Fruit fly (Drosophila melanogaster) whole organism, prepupa: ENCODE data around the gene Prp4k.
A peak's percentile ranks its signal among the peaks of the same experiment; 100 is the strongest.

Experiments used
- Blimp-1 ChIP-seq: fragments of 200-800 bp; sonication (Bioruptor generic); optimal IDR thresholded peaks from 3 replicates; lab custom pipeline; 2017; ENCODE audit warnings: missing biosample characterization, missing genetic modification characterization, mild to moderate bottlenecking, moderate library complexity, missing genetic modification reagents
- CG10631 ChIP-seq: fragments of 200-800 bp; sonication (Bioruptor generic); optimal IDR thresholded peaks from 2 replicates; lab custom pipeline; 2016; ENCODE audit warnings: missing biosample characterization, missing genetic modification characterization
- CG10669 ChIP-seq: fragments of 200-800 bp; sonication (Bioruptor generic); optimal IDR thresholded peaks from 3 replicates; lab custom pipeline; 2018; ENCODE audit warnings: missing biosample characterization, mild to moderate bottlenecking, missing genetic modification characterization, moderate library complexity
- CG11294 ChIP-seq: fragments of 200-800 bp; sonication (Bioruptor generic); IDR thresholded peaks from 2 replicates; pipeline ENCODE4 v1.3.6; 2022; ENCODE audit warnings: missing biosample characterization, missing genetic modification characterization
- CG11902 ChIP-seq: fragments of 200-800 bp; sonication (Bioruptor generic); optimal IDR thresholded peaks from 3 replicates; lab custom pipeline; 2016; ENCODE audit warnings: missing biosample characterization, missing genetic modification characterization
- CG16779 ChIP-seq: fragments of 200-800 bp; sonication (Bioruptor generic); optimal IDR thresholded peaks from 3 replicates; lab custom pipeline; 2017; ENCODE audit warnings: missing biosample characterization, mild to moderate bottlenecking, missing genetic modification characterization
- CG3032 ChIP-seq: fragments of 200-800 bp; optimal IDR thresholded peaks from 2 replicates; lab custom pipeline; 2019; ENCODE audit warnings: missing biosample characterization, mild to moderate bottlenecking, missing genetic modification characterization, moderate library complexity
- CG31627 ChIP-seq: fragments of 200-800 bp; sonication (Bioruptor generic); optimal IDR thresholded peaks from 3 replicates; lab custom pipeline; 2016; ENCODE audit warnings: missing biosample characterization, missing genetic modification characterization
- CG32006 ChIP-seq: fragments of 200-800 bp; sonication (Bioruptor generic); optimal IDR thresholded peaks from 3 replicates; lab custom pipeline; 2017; ENCODE audit warnings: missing biosample characterization, mild to moderate bottlenecking, missing genetic modification characterization
- CG34406 ChIP-seq: fragments of 200-800 bp; sonication (Bioruptor generic); optimal IDR thresholded peaks from 3 replicates; lab custom pipeline; 2016; ENCODE audit warnings: missing biosample characterization, missing genetic modification characterization
- CG3919 ChIP-seq: fragments of 200-800 bp; sonication (Bioruptor generic); optimal IDR thresholded peaks from 3 replicates; lab custom pipeline; 2016; ENCODE audit warnings: missing biosample characterization, missing genetic modification characterization
- CG4318 ChIP-seq: fragments of 200-800 bp; sonication (Bioruptor generic); optimal IDR thresholded peaks from 3 replicates; lab custom pipeline; 2017; ENCODE audit warnings: missing biosample characterization, mild to moderate bottlenecking, missing genetic modification characterization
- CG6163 ChIP-seq: fragments of 200-800 bp; sonication (Bioruptor generic); IDR thresholded peaks from 3 replicates; pipeline ENCODE4 v1.3.6; 2022; ENCODE audit warnings: missing biosample characterization, missing genetic modification characterization
- CG6276 ChIP-seq: fragments of 200-800 bp; sonication (Bioruptor generic); optimal IDR thresholded peaks from 2 replicates; lab custom pipeline; 2017; ENCODE audit warnings: missing biosample characterization, mild to moderate bottlenecking, missing genetic modification characterization
- CG6808 ChIP-seq: fragments of 200-800 bp; sonication (Bioruptor generic); optimal IDR thresholded peaks from 3 replicates; lab custom pipeline; 2017; ENCODE audit warnings: missing biosample characterization, missing genetic modification characterization, mild to moderate bottlenecking, moderate library complexity, missing genetic modification reagents
- CG6854 ChIP-seq: fragments of 200-800 bp; sonication (Bioruptor generic); optimal IDR thresholded peaks from 2 replicates; lab custom pipeline; 2017; ENCODE audit warnings: missing biosample characterization, mild to moderate bottlenecking, missing genetic modification characterization
- CG7368 ChIP-seq: fragments of 200-800 bp; sonication (Bioruptor generic); optimal IDR thresholded peaks from 3 replicates; lab custom pipeline; 2016; ENCODE audit warnings: missing biosample characterization, missing genetic modification characterization
- CG8119 ChIP-seq: fragments of 200-800 bp; sonication (Bioruptor generic); IDR thresholded peaks from 3 replicates; pipeline ENCODE4 v1.3.6; 2022; ENCODE audit warnings: missing biosample characterization, missing genetic modification characterization
- CG8319 ChIP-seq: fragments of 200-800 bp; sonication (Bioruptor generic); optimal IDR thresholded peaks from 3 replicates; lab custom pipeline; 2016; ENCODE audit warnings: missing biosample characterization, missing genetic modification characterization
- CG8632 ChIP-seq: fragments of 200-800 bp; sonication (Bioruptor generic); optimal IDR thresholded peaks from 3 replicates; lab custom pipeline; 2016; ENCODE audit warnings: missing biosample characterization, missing genetic modification characterization
- CG9139 ChIP-seq: fragments of 200-800 bp; sonication (Bioruptor generic); optimal IDR thresholded peaks from 3 replicates; lab custom pipeline; 2017; ENCODE audit warnings: missing biosample characterization, mild to moderate bottlenecking, missing genetic modification characterization
- Eip75B ChIP-seq: fragments of 200-800 bp; sonication (Bioruptor generic); optimal IDR thresholded peaks from 3 replicates; lab custom pipeline; 2016; ENCODE audit warnings: missing biosample characterization, missing genetic modification characterization
- Eip78C ChIP-seq: fragments of 200-800 bp; sonication (Bioruptor generic); peaks from one replicate; lab custom pipeline; 2016; ENCODE audit warnings: missing biosample characterization, missing genetic modification characterization
- Ets21C ChIP-seq: fragments of 200-800 bp; sonication (Bioruptor generic); optimal IDR thresholded peaks from 3 replicates; lab custom pipeline; 2016; ENCODE audit warnings: missing biosample characterization, missing genetic modification characterization
- Gug ChIP-seq: fragments of 200-800 bp; sonication (Bioruptor generic); IDR thresholded peaks from 2 replicates; pipeline ENCODE4 v1.3.6; 2022; ENCODE audit warnings: missing biosample characterization, missing genetic modification characterization
- Hr39 ChIP-seq: fragments of 200-800 bp; sonication (Bioruptor generic); optimal IDR thresholded peaks from 2 replicates; lab custom pipeline; 2016; ENCODE audit warnings: missing biosample characterization, missing genetic modification characterization
- Hr4 ChIP-seq: fragments of 200-800 bp; sonication (Bioruptor generic); optimal IDR thresholded peaks from 3 replicates; lab custom pipeline; 2016; ENCODE audit warnings: missing biosample characterization, missing genetic modification characterization
- Lpt ChIP-seq: fragments of 200-800 bp; sonication (Bioruptor generic); optimal IDR thresholded peaks from 3 replicates; lab custom pipeline; 2016; ENCODE audit warnings: missing biosample characterization, missing genetic modification characterization
- Met ChIP-seq: fragments of 200-800 bp; sonication (Bioruptor generic); optimal IDR thresholded peaks from 3 replicates; lab custom pipeline; 2016; ENCODE audit warnings: missing biosample characterization, missing genetic modification characterization
- Smox ChIP-seq: fragments of 200-800 bp; sonication (Bioruptor generic); optimal IDR thresholded peaks from 3 replicates; lab custom pipeline; 2016; ENCODE audit warnings: missing biosample characterization, missing genetic modification characterization
- Sox102F ChIP-seq: fragments of 200-800 bp; sonication (Bioruptor generic); optimal IDR thresholded peaks from 2 replicates; lab custom pipeline; 2016; ENCODE audit warnings: missing biosample characterization, mild to moderate bottlenecking, missing genetic modification characterization
- Sox14 ChIP-seq: fragments of 200-800 bp; sonication (Bioruptor generic); optimal IDR thresholded peaks from 3 replicates; lab custom pipeline; 2016; ENCODE audit warnings: missing biosample characterization, missing genetic modification characterization
- achi ChIP-seq: fragments of 200-800 bp; sonication (Bioruptor generic); optimal IDR thresholded peaks from 3 replicates; lab custom pipeline; 2016; ENCODE audit warnings: missing biosample characterization, missing genetic modification characterization
- cyc ChIP-seq: fragments of 200-800 bp; sonication (Bioruptor generic); optimal IDR thresholded peaks from 3 replicates; lab custom pipeline; 2016; ENCODE audit warnings: missing biosample characterization, missing genetic modification characterization
- dac ChIP-seq: fragments of 200-800 bp; sonication (Bioruptor generic); optimal IDR thresholded peaks from 2 replicates; lab custom pipeline; 2017; ENCODE audit warnings: missing biosample characterization, mild to moderate bottlenecking, missing genetic modification characterization
- dsx ChIP-seq: fragments of 200-800 bp; optimal IDR thresholded peaks from 3 replicates; lab custom pipeline; 2019; ENCODE audit warnings: missing biosample characterization, mild to moderate bottlenecking, missing genetic modification characterization, moderate library complexity; ENCODE audit not compliant: poor library complexity, severe bottlenecking
- eg ChIP-seq: fragments of 200-800 bp; sonication (Bioruptor generic); IDR thresholded peaks from 3 replicates; pipeline ENCODE4 v1.3.6; 2022; ENCODE audit warnings: missing biosample characterization, missing genetic modification characterization
- esn ChIP-seq: fragments of 200-800 bp; sonication (Bioruptor generic); optimal IDR thresholded peaks from 2 replicates; lab custom pipeline; 2016; ENCODE audit warnings: missing biosample characterization, mild to moderate bottlenecking, missing genetic modification characterization, moderate library complexity
- fd59A ChIP-seq: fragments of 200-800 bp; sonication (Bioruptor generic); optimal IDR thresholded peaks from 2 replicates; lab custom pipeline; 2017; ENCODE audit warnings: missing biosample characterization, mild to moderate bottlenecking, missing genetic modification characterization, missing genetic modification reagents
- fkh ChIP-seq: fragments of 200-800 bp; sonication (Bioruptor generic); optimal IDR thresholded peaks from 3 replicates; lab custom pipeline; 2017; ENCODE audit warnings: missing biosample characterization, mild to moderate bottlenecking, missing genetic modification characterization, moderate library complexity
- lz ChIP-seq: fragments of 200-800 bp; sonication (Bioruptor generic); optimal IDR thresholded peaks from 3 replicates; lab custom pipeline; 2016; ENCODE audit warnings: missing biosample characterization, missing genetic modification characterization
- net ChIP-seq: fragments of 200-800 bp; sonication (Bioruptor generic); optimal IDR thresholded peaks from 3 replicates; lab custom pipeline; 2016; ENCODE audit warnings: missing biosample characterization, missing genetic modification characterization
- pdm3 ChIP-seq: fragments of 200-800 bp; sonication (Bioruptor generic); optimal IDR thresholded peaks from 3 replicates; lab custom pipeline; 2016; ENCODE audit warnings: missing biosample characterization, missing genetic modification characterization
- salr ChIP-seq, 2 experiments: fragments of 200-800 bp; sonication (Bioruptor generic); optimal IDR thresholded peaks; 3 replicates each; lab custom pipeline; 2016 to 2018; ENCODE audit warnings: missing biosample characterization in 2 of 2, missing genetic modification characterization in 2 of 2, mild to moderate bottlenecking in 1 of 2
- ss ChIP-seq, 2 experiments: fragments of 200-800 bp; sonication (Bioruptor generic); optimal IDR thresholded peaks; 2 replicates in 1 of 2; 3 replicates in 1 of 2; lab custom pipeline; 2017 to 2018; ENCODE audit warnings: mild to moderate bottlenecking in 2 of 2, missing biosample characterization in 2 of 2, missing genetic modification characterization in 2 of 2, moderate library complexity in 1 of 2
- topi ChIP-seq: fragments of 200-800 bp; sonication (Bioruptor generic); optimal IDR thresholded peaks from 3 replicates; lab custom pipeline; 2016; ENCODE audit warnings: missing biosample characterization, missing genetic modification characterization

The Prp4k gene

dm6 chr3L:224004-224951 is 13.0 kb upstream of the Prp4k start (continued):
- TF ChIP-seq CG11902 (no peak), Eip78C (GFP tag; lab: Kevin White, UChicago) (peak; percentile 59), CG8319 (GFP tag; lab: Kevin White, UChicago) (no peak), CG9139 (GFP tag; lab: Kevin White, UChicago) (peak; percentile 41), net (GFP tag; lab: Kevin White, UChicago) (no peak), CG3032 (tag; lab: Kevin White, UChicago) (no peak), topi (peak; percentile 15), CG6276 (GFP tag; lab: Kevin White, UChicago) (no peak), CG6163 (GFP tag; lab: Robert Waterston, UW) (peak; percentile 39; the same call in 1 of the 3 replicates), eg (peak; percentile 42; the same call in 2 of the 3 replicates), CG32006 (GFP tag; lab: Kevin White, UChicago) (no peak), achi (no peak), Sox102F (GFP tag; lab: Kevin White, UChicago) (no peak), esn (GFP tag; lab: Kevin White, UChicago) (no peak), CG3919 (GFP tag; lab: Kevin White, UChicago) (no peak), Met (GFP tag; lab: Kevin White, UChicago) (peak; percentile 1), fkh (peak; percentile 4), CG10631 (GFP tag; lab: Kevin White, UChicago) (no peak), CG34406 (GFP tag; lab: Kevin White, UChicago) (no peak), CG11294 (no peak)

- peak; percentile 67 for TF ChIP-seq dsx (GFP tag; lab: Kevin White, UChicago)
- peak; percentile 66 for TF ChIP-seq Gug (GFP tag; lab: Robert Waterston, UW)
- peak; percentile 92 for TF ChIP-seq Hr4 (GFP tag; lab: Kevin White, UChicago)
- TF ChIP-seq CG4318 (GFP tag; lab: Kevin White, UChicago) = no peak
- TF ChIP-seq lz (GFP tag; lab: Kevin White, UChicago) = peak; percentile 88
- no peak for TF ChIP-seq CG16779
- peak; percentile 71 for TF ChIP-seq CG6808 (GFP tag; lab: Kevin White, UChicago)
- TF ChIP-seq CG9139 (GFP tag; lab: Kevin White, UChicago) = no peak
- no peak for TF ChIP-seq CG7368 (GFP tag; lab: Kevin White, UChicago)
- no peak for TF ChIP-seq CG6854
- peak; percentile 91 for TF ChIP-seq Eip78C (GFP tag; lab: Kevin White, UChicago)
- peak; percentile 94 for TF ChIP-seq CG32006 (GFP tag; lab: Kevin White, UChicago)
- peak; percentile 65 for TF ChIP-seq Lpt
- peak; percentile 92 for TF ChIP-seq CG31627
- peak; percentile 79 for TF ChIP-seq Eip75B
- peak; percentile 81 for TF ChIP-seq CG3032 (tag; lab: Kevin White, UChicago)
- peak; percentile 72 for TF ChIP-seq CG10669 (GFP tag; lab: Kevin White, UChicago)
- TF ChIP-seq Sox14 (GFP tag; lab: Kevin White, UChicago) = peak; percentile 79
- peak; percentile 86 for TF ChIP-seq CG10631 (GFP tag; lab: Kevin White, UChicago)
- TF ChIP-seq fd59A (GFP tag; lab: Kevin White, UChicago) = peak; percentile 64
- peak; percentile 74 for TF ChIP-seq CG8119 (GFP tag; lab: Robert Waterston, UW)
- peak; percentile 67 for TF ChIP-seq CG8632 (GFP tag; lab: Kevin White, UChicago)
- TF ChIP-seq Hr39 = peak; percentile 89
- peak; percentile 12 to 44 for TF ChIP-seq ss (GFP tag; optimal IDR thresholded peaks at IDR 0.05; lab: Kevin White, UChicago)
- TF ChIP-seq cyc (GFP tag; lab: Kevin White, UChicago) = peak; percentile 89
- TF ChIP-seq Blimp-1 (GFP tag; lab: Kevin White, UChicago) = peak; percentile 65
- peak; percentile 86 for TF ChIP-seq pdm3 (GFP tag; lab: Kevin White, UChicago)
- TF ChIP-seq fkh = no peak
- TF ChIP-seq salr (GFP tag; optimal IDR thresholded peaks at IDR 0.05; lab: Kevin White, UChicago) = peak; percentile 72
- peak; percentile 78 for TF ChIP-seq Smox (GFP tag; lab: Kevin White, UChicago)
- TF ChIP-seq dac (GFP tag; lab: Kevin White, UChicago) = peak; percentile 80
- peak; percentile 86 for TF ChIP-seq Ets21C
Observed at dm6 chr3L:223019-223902, 12.0 kb upstream of the Prp4k start, which contains the start of the genes pyx and CG33229. pyx (minus strand) TSS chr3L:223069. CG33229 (plus strand) TSS chr3L:223852.
